Worm (Caenorhabditis elegans) whole organism, L4/young adult: ENCODE data around the gene Y27F2A.9.
"Not testable (repeated sequence)": the region's sequence is repeated elsewhere in the genome, so short reads cannot be mapped to it uniquely, and the experiment has no call there.

Source experiments
- W03F9.2 ChIP-seq: fragments of 150-350 bp; optimal IDR thresholded peaks from 2 replicates; lab custom pipeline; 2014; ENCODE audit warnings: missing biosample characterization, missing genetic modification characterization
- dao-5 ChIP-seq: sonication (generic microtip); optimal IDR thresholded peaks from 2 replicates; lab custom pipeline; 2016; ENCODE audit warnings: missing genotype, missing genetic modification characterization, moderate library complexity, missing compliant biosample characterization
- him-1 ChIP-seq: sonication (generic microtip); optimal IDR thresholded peaks from 2 replicates; lab custom pipeline; 2016; ENCODE audit warnings: missing genotype, missing genetic modification reagents, missing genetic modification characterization, missing compliant biosample characterization

The Y27F2A.9 gene

ce11 chrII:3209251-3209650 is 17.8 kb upstream of the Y27F2A.9 start, which contains the start of gene ZC239.6:
Gene ZC239.6 (plus strand): TSS chrII:3209631.
- no peak for TF ChIP-seq dao-5 (tag; lab: Kevin White, UChicago)
- no peak for TF ChIP-seq him-1 (tag; lab: Kevin White, UChicago)
- no peak for TF ChIP-seq W03F9.2

ce11 chrII:3208679-3209078 is 17.2 kb upstream of the Y27F2A.9 start, which contains the start of gene sdz-35:
Gene sdz-35 (minus strand): TSS chrII:3208779.
- no peak for TF ChIP-seq W03F9.2
- TF ChIP-seq dao-5 (tag; lab: Kevin White, UChicago) = no peak
- no peak for TF ChIP-seq him-1 (tag; lab: Kevin White, UChicago)

DNA sequence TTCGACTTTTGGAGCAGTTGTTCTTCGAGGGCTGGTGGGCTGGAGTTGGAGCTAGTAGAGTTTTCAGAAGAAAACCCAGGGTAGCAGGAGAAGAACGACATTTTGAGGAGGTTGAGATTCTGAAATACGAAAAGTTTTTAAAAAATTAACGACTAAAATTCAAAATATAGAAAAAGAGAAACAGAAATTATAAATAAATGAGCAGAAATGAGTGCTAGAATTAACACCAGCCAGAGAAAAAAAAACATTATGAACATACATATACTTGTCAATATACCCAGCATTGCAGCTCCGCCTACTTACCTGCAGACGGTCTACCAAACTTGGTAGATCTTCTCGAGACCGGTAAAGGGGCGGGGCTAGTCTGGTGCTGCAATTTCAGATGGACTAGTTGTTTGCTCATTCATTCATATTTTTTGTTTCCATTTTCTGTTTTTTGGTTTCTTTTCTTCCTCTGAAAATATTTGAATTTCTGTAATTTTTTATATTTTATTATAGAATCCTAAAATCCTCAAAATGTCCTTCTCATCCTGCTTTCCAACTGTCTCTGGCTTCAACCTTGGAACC is 15.1 kb upstream of the Y27F2A.9 start, which contains the start of the genes ZC239.20 and ZC239.21:
Gene ZC239.20 (minus strand): TSS at position 101 of the 567 bp plus-strand sequence.
Gene ZC239.21 (plus strand): TSS at position 517 of the 567 bp plus-strand sequence.
- TF ChIP-seq him-1 (tag; lab: Kevin White, UChicago) = no peak
- TF ChIP-seq dao-5 (tag; lab: Kevin White, UChicago) = no peak
- TF ChIP-seq W03F9.2 = no peak

ce11 chrII:3203415-3203814 is 12.0 kb upstream of the Y27F2A.9 start, which contains the start of gene sri-50:
Gene sri-50 (plus strand): TSS chrII:3203715.
- no peak for TF ChIP-seq W03F9.2
- TF ChIP-seq dao-5 (tag; lab: Kevin White, UChicago) = no peak
- no peak for TF ChIP-seq him-1 (tag; lab: Kevin White, UChicago)

DNA sequence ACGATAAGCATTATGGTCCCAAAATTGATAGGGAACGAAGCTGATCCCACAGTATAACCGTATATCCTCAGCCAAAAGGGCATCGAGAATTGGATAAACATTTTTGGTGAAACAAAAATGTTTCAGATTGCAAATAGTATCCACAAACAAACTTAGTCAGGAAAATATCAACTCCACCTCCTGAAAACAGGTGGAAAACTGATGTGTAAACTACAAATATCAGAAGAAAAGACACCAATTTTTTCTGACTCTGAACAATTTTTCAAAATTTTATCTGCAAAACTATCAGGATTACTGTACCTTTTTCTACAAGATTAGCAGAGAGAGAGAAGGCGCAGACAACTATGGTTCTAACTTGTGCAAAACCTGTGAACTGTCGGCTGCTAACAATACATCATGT is 11.1 kb upstream of the Y27F2A.9 start, which contains the start of gene sri-53:
Gene sri-53 (minus strand): TSS at position 101 of the 400 bp plus-strand sequence.
- no peak for TF ChIP-seq dao-5 (tag; lab: Kevin White, UChicago)
- no peak for TF ChIP-seq him-1 (tag; lab: Kevin White, UChicago)
- no peak for TF ChIP-seq W03F9.2

DNA sequence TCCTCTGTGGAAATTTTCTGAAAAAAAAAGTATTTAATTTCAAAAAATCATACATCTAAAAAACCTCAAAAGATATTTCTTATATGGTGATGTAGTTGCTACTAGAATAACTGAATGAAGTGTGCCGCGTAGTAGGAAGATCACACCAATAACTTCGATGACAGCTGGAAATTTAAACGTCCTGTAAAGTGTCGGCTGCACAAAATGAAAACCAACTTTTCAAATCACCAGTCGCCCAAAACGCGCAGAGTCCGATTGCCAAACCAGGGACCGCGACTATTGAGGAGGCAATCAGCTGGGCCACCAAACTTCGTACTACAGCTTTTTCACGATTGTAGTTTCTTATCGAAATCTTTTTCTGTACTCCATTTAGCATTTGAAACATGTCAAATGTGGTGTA is 9.8 kb upstream of the Y27F2A.9 start, which contains the start of gene sri-48:
Gene sri-48 (minus strand): TSS at position 101 of the 400 bp plus-strand sequence.
- not testable (repeated sequence) for TF ChIP-seq him-1 (tag; lab: Kevin White, UChicago); dao-5 (tag; lab: Kevin White, UChicago); W03F9.2

DNA sequence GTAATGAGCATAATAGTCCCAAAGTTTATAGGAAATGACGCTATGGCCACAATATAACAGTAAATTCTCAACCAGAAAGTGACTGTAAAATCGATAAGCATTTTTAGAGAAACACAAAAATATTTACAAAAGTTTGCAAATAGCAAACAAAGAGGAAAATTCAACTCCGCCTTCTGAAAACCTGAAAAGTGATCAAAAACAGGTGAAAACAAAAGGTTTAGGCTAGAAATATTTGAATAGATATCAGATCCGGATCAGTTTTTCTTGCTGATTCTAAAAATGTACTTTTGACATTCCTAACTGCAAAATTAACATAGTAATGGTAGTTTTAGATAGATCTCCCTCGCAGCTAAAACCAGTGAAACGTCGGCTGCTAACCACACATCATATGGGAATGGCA is 7.6 kb upstream of the Y27F2A.9 start, which contains the start of gene sri-51:
Gene sri-51 (minus strand): TSS at position 101 of the 400 bp plus-strand sequence.
- TF ChIP-seq W03F9.2 = no peak
- TF ChIP-seq him-1 (tag; lab: Kevin White, UChicago) = no peak
- no peak for TF ChIP-seq dao-5 (tag; lab: Kevin White, UChicago)

DNA sequence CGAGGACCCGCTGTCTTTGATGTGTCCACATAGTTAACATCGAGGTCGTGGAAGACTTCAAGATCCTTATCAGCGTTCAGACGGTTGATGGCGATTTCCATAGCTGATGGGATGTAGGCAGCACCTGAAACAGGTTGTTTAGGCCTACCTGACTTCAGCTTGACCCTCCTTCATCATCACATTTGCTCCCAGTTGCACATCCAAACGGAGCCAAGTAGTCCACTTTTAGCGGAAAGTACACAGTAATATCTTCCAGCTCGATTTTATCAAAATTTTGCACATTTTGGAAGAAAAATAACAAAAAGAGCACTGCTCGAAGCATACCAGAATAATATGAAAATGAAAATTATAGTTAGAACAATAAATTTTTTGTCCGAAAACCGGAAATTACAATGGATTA is 5.5 kb upstream of the Y27F2A.9 start, which contains the start of gene gcy-15:
Gene gcy-15 (minus strand): TSS at position 101 of the 400 bp plus-strand sequence.
- TF ChIP-seq W03F9.2 (no peak), him-1 (tag; lab: Kevin White, UChicago) (no peak), dao-5 (tag; lab: Kevin White, UChicago) (no peak)

- no peak for TF ChIP-seq dao-5 (tag; lab: Kevin White, UChicago)
- TF ChIP-seq W03F9.2 = no peak
- no peak for TF ChIP-seq him-1 (tag; lab: Kevin White, UChicago)
These were observed 4.3 kb upstream of the Y27F2A.9 start for ce11 chrII:3195739-3196138.

ce11 chrII:3189038-3189437 is 2.4 kb downstream of the Y27F2A.9 start, which contains the start of gene Y27F2A.11:
Gene Y27F2A.11 (plus strand): TSS chrII:3189338.
- not testable (repeated sequence) for TF ChIP-seq W03F9.2; dao-5 (tag; lab: Kevin White, UChicago); him-1 (tag; lab: Kevin White, UChicago)

DNA sequence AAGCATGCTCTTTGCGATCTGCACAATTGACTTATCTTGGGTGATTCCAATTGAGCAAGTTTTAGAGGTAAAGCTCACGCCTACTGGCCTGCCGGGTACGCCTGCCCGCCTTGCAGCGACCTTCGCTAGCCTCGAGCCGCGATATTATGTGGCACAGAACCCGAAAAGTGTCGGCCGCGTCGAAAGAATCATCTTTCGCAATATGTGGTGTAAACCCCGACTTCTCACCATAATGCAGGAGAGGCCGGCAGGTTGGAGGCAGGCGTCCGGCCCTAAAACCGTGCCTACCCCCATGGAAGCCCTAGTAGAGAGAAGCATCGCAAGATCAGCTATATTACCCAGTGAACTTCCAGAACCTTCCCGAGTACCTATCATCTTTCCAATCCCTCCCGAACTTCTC is 5.6 kb downstream of the Y27F2A.9 start:
- TF ChIP-seq him-1 (tag; lab: Kevin White, UChicago) (no peak), W03F9.2 (no peak), dao-5 (tag; lab: Kevin White, UChicago) (no peak)

ce11 chrII:3184858-3185257 is 6.6 kb downstream of the Y27F2A.9 start, which contains the start of gene sri-78:
Gene sri-78 (plus strand): TSS chrII:3185158.
- TF ChIP-seq dao-5 (tag; lab: Kevin White, UChicago); him-1 (tag; lab: Kevin White, UChicago); W03F9.2: not testable (repeated sequence)

DNA sequence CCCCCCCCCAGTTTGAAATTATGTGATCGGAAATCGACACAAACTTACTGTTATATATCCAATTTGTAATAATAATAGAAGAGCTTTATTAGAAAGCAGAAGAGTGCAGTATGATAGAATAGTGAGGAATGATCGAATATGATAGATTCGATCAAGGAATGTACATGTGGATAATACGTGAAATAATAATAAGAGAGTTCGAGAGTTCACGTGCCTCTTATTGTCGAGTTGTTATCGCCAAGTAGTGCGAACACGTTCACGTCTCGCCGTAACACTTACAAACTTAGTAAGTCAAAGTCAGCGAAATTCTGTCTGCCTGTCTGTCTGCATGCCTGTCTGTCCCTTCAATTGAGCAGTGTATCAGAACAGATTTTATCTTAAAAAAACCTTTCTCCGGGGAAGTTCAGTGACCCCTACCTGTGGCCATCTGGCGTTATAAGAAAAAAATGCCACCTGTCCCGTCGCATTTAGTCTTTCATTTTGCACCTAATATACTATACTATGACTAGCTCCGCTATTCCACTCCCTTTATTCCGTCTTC is 8.1 kb downstream of the Y27F2A.9 start, which contains the start of the genes Y27F2A.6 and Y27F2A.8:
Gene Y27F2A.6 (minus strand): TSS at position 101 of the 541 bp plus-strand sequence.
Gene Y27F2A.8 (plus strand): TSS at position 491 of the 541 bp plus-strand sequence.
- not testable (repeated sequence) for TF ChIP-seq W03F9.2; dao-5 (tag; lab: Kevin White, UChicago); him-1 (tag; lab: Kevin White, UChicago)
